Fruit fly (Drosophila melanogaster): ENCODE data around the gene CG42784.

dm6 chr2L:13370762-13371161 is 44.5 kb upstream of the CG42784 start, which contains the start of gene ND-B22:
- TF ChIP-seq CG12605 (GFP tag; IDR thresholded peaks at IDR 0.05): no peak
- no peak for TF ChIP-seq Pif1A (GFP tag; optimal IDR thresholded peaks at IDR 0.05)
- TF ChIP-seq Ets98B (GFP tag; IDR thresholded peaks at IDR 0.05): no peak
